Fruit fly (Drosophila melanogaster) whole organism, prepupa: ENCODE results near the gene CG15877.

Source experiments
- Blimp-1 ChIP-seq: fragments of 200-800 bp; sonication (Bioruptor generic); optimal IDR thresholded peaks from 3 replicates; lab custom pipeline; 2017; ENCODE audit warnings: missing biosample characterization, missing genetic modification characterization, mild to moderate bottlenecking, moderate library complexity, missing genetic modification reagents
- CG10631 ChIP-seq: fragments of 200-800 bp; sonication (Bioruptor generic); optimal IDR thresholded peaks from 2 replicates; lab custom pipeline; 2016; ENCODE audit warnings: missing biosample characterization, missing genetic modification characterization
- CG10669 ChIP-seq: fragments of 200-800 bp; sonication (Bioruptor generic); optimal IDR thresholded peaks from 3 replicates; lab custom pipeline; 2018; ENCODE audit warnings: missing biosample characterization, mild to moderate bottlenecking, missing genetic modification characterization, moderate library complexity
- CG11294 ChIP-seq: fragments of 200-800 bp; sonication (Bioruptor generic); IDR thresholded peaks from 2 replicates; pipeline ENCODE4 v1.3.6; 2022; ENCODE audit warnings: missing biosample characterization, missing genetic modification characterization
- CG11762 ChIP-seq: fragments of 200-800 bp; sonication (Bioruptor generic); optimal IDR thresholded peaks from 3 replicates; lab custom pipeline; 2016; ENCODE audit warnings: missing biosample characterization, missing genetic modification characterization; ENCODE audit not compliant: insufficient read depth
- CG15336 ChIP-seq: fragments of 200-800 bp; sonication (Bioruptor generic); IDR thresholded peaks from 2 replicates; pipeline ENCODE4 v1.3.6; 2022; ENCODE audit warnings: missing biosample characterization, missing genetic modification characterization
- CG16779 ChIP-seq: fragments of 200-800 bp; sonication (Bioruptor generic); optimal IDR thresholded peaks from 3 replicates; lab custom pipeline; 2017; ENCODE audit warnings: missing biosample characterization, mild to moderate bottlenecking, missing genetic modification characterization
- CG3032 ChIP-seq: fragments of 200-800 bp; optimal IDR thresholded peaks from 2 replicates; lab custom pipeline; 2019; ENCODE audit warnings: missing biosample characterization, mild to moderate bottlenecking, missing genetic modification characterization, moderate library complexity
- CG32006 ChIP-seq: fragments of 200-800 bp; sonication (Bioruptor generic); optimal IDR thresholded peaks from 3 replicates; lab custom pipeline; 2017; ENCODE audit warnings: missing biosample characterization, mild to moderate bottlenecking, missing genetic modification characterization
- CG34406 ChIP-seq: fragments of 200-800 bp; sonication (Bioruptor generic); optimal IDR thresholded peaks from 3 replicates; lab custom pipeline; 2016; ENCODE audit warnings: missing biosample characterization, missing genetic modification characterization
- CG3919 ChIP-seq: fragments of 200-800 bp; sonication (Bioruptor generic); optimal IDR thresholded peaks from 3 replicates; lab custom pipeline; 2016; ENCODE audit warnings: missing biosample characterization, missing genetic modification characterization
- CG4318 ChIP-seq: fragments of 200-800 bp; sonication (Bioruptor generic); optimal IDR thresholded peaks from 3 replicates; lab custom pipeline; 2017; ENCODE audit warnings: missing biosample characterization, mild to moderate bottlenecking, missing genetic modification characterization
- CG6276 ChIP-seq: fragments of 200-800 bp; sonication (Bioruptor generic); optimal IDR thresholded peaks from 2 replicates; lab custom pipeline; 2017; ENCODE audit warnings: missing biosample characterization, mild to moderate bottlenecking, missing genetic modification characterization
- CG6808 ChIP-seq: fragments of 200-800 bp; sonication (Bioruptor generic); optimal IDR thresholded peaks from 3 replicates; lab custom pipeline; 2017; ENCODE audit warnings: missing biosample characterization, missing genetic modification characterization, mild to moderate bottlenecking, moderate library complexity, missing genetic modification reagents
- CG6854 ChIP-seq: fragments of 200-800 bp; sonication (Bioruptor generic); optimal IDR thresholded peaks from 2 replicates; lab custom pipeline; 2017; ENCODE audit warnings: missing biosample characterization, mild to moderate bottlenecking, missing genetic modification characterization
- CG8319 ChIP-seq: fragments of 200-800 bp; sonication (Bioruptor generic); optimal IDR thresholded peaks from 3 replicates; lab custom pipeline; 2016; ENCODE audit warnings: missing biosample characterization, missing genetic modification characterization
- CG9139 ChIP-seq: fragments of 200-800 bp; sonication (Bioruptor generic); optimal IDR thresholded peaks from 3 replicates; lab custom pipeline; 2017; ENCODE audit warnings: missing biosample characterization, mild to moderate bottlenecking, missing genetic modification characterization
- Eip75B ChIP-seq: fragments of 200-800 bp; sonication (Bioruptor generic); optimal IDR thresholded peaks from 3 replicates; lab custom pipeline; 2016; ENCODE audit warnings: missing biosample characterization, missing genetic modification characterization
- Eip78C ChIP-seq: fragments of 200-800 bp; sonication (Bioruptor generic); peaks from one replicate; lab custom pipeline; 2016; ENCODE audit warnings: missing biosample characterization, missing genetic modification characterization
- Eip93F ChIP-seq: fragments of 200-800 bp; sonication (Bioruptor generic); optimal IDR thresholded peaks from 2 replicates; lab custom pipeline; 2016; ENCODE audit warnings: missing biosample characterization, mild to moderate bottlenecking, missing genetic modification characterization
- Ets21C ChIP-seq: fragments of 200-800 bp; sonication (Bioruptor generic); optimal IDR thresholded peaks from 3 replicates; lab custom pipeline; 2016; ENCODE audit warnings: missing biosample characterization, missing genetic modification characterization
- Ets96B ChIP-seq: fragments of 200-800 bp; optimal IDR thresholded peaks from 2 replicates; lab custom pipeline; 2019; ENCODE audit warnings: missing biosample characterization, mild to moderate bottlenecking, missing genetic modification characterization, moderate library complexity
- Hr39 ChIP-seq: fragments of 200-800 bp; sonication (Bioruptor generic); optimal IDR thresholded peaks from 2 replicates; lab custom pipeline; 2016; ENCODE audit warnings: missing biosample characterization, missing genetic modification characterization
- Hr4 ChIP-seq: fragments of 200-800 bp; sonication (Bioruptor generic); optimal IDR thresholded peaks from 3 replicates; lab custom pipeline; 2016; ENCODE audit warnings: missing biosample characterization, missing genetic modification characterization
- Lpt ChIP-seq: fragments of 200-800 bp; sonication (Bioruptor generic); optimal IDR thresholded peaks from 3 replicates; lab custom pipeline; 2016; ENCODE audit warnings: missing biosample characterization, missing genetic modification characterization
- Met ChIP-seq: fragments of 200-800 bp; sonication (Bioruptor generic); optimal IDR thresholded peaks from 3 replicates; lab custom pipeline; 2016; ENCODE audit warnings: missing biosample characterization, missing genetic modification characterization
- OdsH ChIP-seq: fragments of 200-800 bp; sonication (Bioruptor generic); optimal IDR thresholded peaks from 3 replicates; lab custom pipeline; 2016; ENCODE audit warnings: missing biosample characterization, missing genetic modification characterization
- Smox ChIP-seq: fragments of 200-800 bp; sonication (Bioruptor generic); optimal IDR thresholded peaks from 3 replicates; lab custom pipeline; 2016; ENCODE audit warnings: missing biosample characterization, missing genetic modification characterization
- Sox102F ChIP-seq: fragments of 200-800 bp; sonication (Bioruptor generic); optimal IDR thresholded peaks from 2 replicates; lab custom pipeline; 2016; ENCODE audit warnings: missing biosample characterization, mild to moderate bottlenecking, missing genetic modification characterization
- Sox14 ChIP-seq: fragments of 200-800 bp; sonication (Bioruptor generic); optimal IDR thresholded peaks from 3 replicates; lab custom pipeline; 2016; ENCODE audit warnings: missing biosample characterization, missing genetic modification characterization
- Sox15 ChIP-seq: fragments of 200-800 bp; sonication (Bioruptor generic); optimal IDR thresholded peaks from 3 replicates; lab custom pipeline; 2016; ENCODE audit warnings: missing biosample characterization, missing genetic modification characterization
- achi ChIP-seq: fragments of 200-800 bp; sonication (Bioruptor generic); optimal IDR thresholded peaks from 3 replicates; lab custom pipeline; 2016; ENCODE audit warnings: missing biosample characterization, missing genetic modification characterization
- cyc ChIP-seq: fragments of 200-800 bp; sonication (Bioruptor generic); optimal IDR thresholded peaks from 3 replicates; lab custom pipeline; 2016; ENCODE audit warnings: missing biosample characterization, missing genetic modification characterization
- dac ChIP-seq: fragments of 200-800 bp; sonication (Bioruptor generic); optimal IDR thresholded peaks from 2 replicates; lab custom pipeline; 2017; ENCODE audit warnings: missing biosample characterization, mild to moderate bottlenecking, missing genetic modification characterization
- dsx ChIP-seq: fragments of 200-800 bp; optimal IDR thresholded peaks from 3 replicates; lab custom pipeline; 2019; ENCODE audit warnings: missing biosample characterization, mild to moderate bottlenecking, missing genetic modification characterization, moderate library complexity; ENCODE audit not compliant: poor library complexity, severe bottlenecking
- fd85E ChIP-seq: fragments of 200-800 bp; sonication (Bioruptor generic); optimal IDR thresholded peaks from 3 replicates; lab custom pipeline; 2016; ENCODE audit warnings: missing biosample characterization, missing genetic modification characterization
- fkh ChIP-seq: fragments of 200-800 bp; sonication (Bioruptor generic); optimal IDR thresholded peaks from 3 replicates; lab custom pipeline; 2017; ENCODE audit warnings: missing biosample characterization, mild to moderate bottlenecking, missing genetic modification characterization, moderate library complexity
- lz ChIP-seq: fragments of 200-800 bp; sonication (Bioruptor generic); optimal IDR thresholded peaks from 3 replicates; lab custom pipeline; 2016; ENCODE audit warnings: missing biosample characterization, missing genetic modification characterization
- net ChIP-seq: fragments of 200-800 bp; sonication (Bioruptor generic); optimal IDR thresholded peaks from 3 replicates; lab custom pipeline; 2016; ENCODE audit warnings: missing biosample characterization, missing genetic modification characterization
- pdm3 ChIP-seq: fragments of 200-800 bp; sonication (Bioruptor generic); optimal IDR thresholded peaks from 3 replicates; lab custom pipeline; 2016; ENCODE audit warnings: missing biosample characterization, missing genetic modification characterization
- salr ChIP-seq, 2 experiments: fragments of 200-800 bp; sonication (Bioruptor generic); optimal IDR thresholded peaks; 3 replicates each; lab custom pipeline; 2016 to 2018; ENCODE audit warnings: missing biosample characterization in 2 of 2, missing genetic modification characterization in 2 of 2, mild to moderate bottlenecking in 1 of 2
- spab ChIP-seq: fragments of 200-800 bp; sonication (Bioruptor generic); optimal IDR thresholded peaks from 2 replicates; lab custom pipeline; 2017; ENCODE audit warnings: missing biosample characterization, mild to moderate bottlenecking, missing genetic modification characterization, missing genetic modification reagents
- ss ChIP-seq, 2 experiments: fragments of 200-800 bp; sonication (Bioruptor generic); optimal IDR thresholded peaks; 2 replicates in 1 of 2; 3 replicates in 1 of 2; lab custom pipeline; 2017 to 2018; ENCODE audit warnings: mild to moderate bottlenecking in 2 of 2, missing biosample characterization in 2 of 2, missing genetic modification characterization in 2 of 2, moderate library complexity in 1 of 2
- svp ChIP-seq: fragments of 200-800 bp; sonication (Bioruptor generic); peaks from one replicate; lab custom pipeline; 2016; ENCODE audit warnings: missing biosample characterization, missing genetic modification characterization
- topi ChIP-seq: fragments of 200-800 bp; sonication (Bioruptor generic); optimal IDR thresholded peaks from 3 replicates; lab custom pipeline; 2016; ENCODE audit warnings: missing biosample characterization, missing genetic modification characterization
- vri ChIP-seq: fragments of 200-800 bp; sonication (Bioruptor generic); optimal IDR thresholded peaks from 3 replicates; lab custom pipeline; 2016; ENCODE audit warnings: missing biosample characterization, mild to moderate bottlenecking, missing genetic modification characterization

Gene CG15877

DNA sequence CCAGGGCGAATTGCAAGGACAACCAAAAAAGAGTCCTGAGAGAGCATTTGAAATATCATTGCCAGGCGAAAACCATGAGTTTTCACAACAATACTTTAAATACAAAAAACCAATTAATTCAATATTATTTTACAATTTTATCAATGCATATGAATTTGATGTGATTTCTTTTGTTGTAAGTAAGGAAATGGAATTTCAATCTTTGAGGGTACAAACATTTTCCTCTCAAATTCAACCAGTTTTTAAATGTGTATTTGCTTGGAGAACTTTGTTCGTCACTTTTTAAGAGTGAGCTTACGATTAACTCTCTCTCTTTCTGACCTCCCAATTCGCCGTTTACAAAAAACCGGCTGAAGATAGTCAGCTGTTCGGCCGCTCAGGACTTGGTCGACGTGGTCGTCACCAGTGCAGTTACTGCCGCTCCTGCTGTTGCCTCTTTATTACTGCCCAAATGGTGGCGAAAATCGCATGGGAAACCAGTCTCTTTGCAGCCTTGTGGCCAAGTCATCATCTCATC, 34.3 kb upstream of the CG15877 start (continued):
- TF ChIP-seq Sox15 (GFP tag; lab: Kevin White, UChicago) (no peak), CG6854 (GFP tag; lab: Kevin White, UChicago) (no peak), Smox (GFP tag; lab: Kevin White, UChicago) (peak; percentile 72), net (GFP tag; lab: Kevin White, UChicago) (peak; percentile 69), CG3919 (GFP tag; lab: Kevin White, UChicago) (peak; percentile 73), cyc (GFP tag; lab: Kevin White, UChicago) (peak; percentile 56), Hr4 (GFP tag; lab: Kevin White, UChicago) (peak; percentile 63), CG10669 (GFP tag; lab: Kevin White, UChicago) (peak; percentile 62), CG15336 (peak; percentile 76), Eip78C (GFP tag; lab: Kevin White, UChicago) (peak; percentile 95), CG10631 (GFP tag; lab: Kevin White, UChicago) (peak; percentile 56), salr (GFP tag; optimal IDR thresholded peaks at IDR 0.05; lab: Kevin White, UChicago) (peak in 1 of 2 experiments; percentile 56), CG11762 (GFP tag; lab: Kevin White, UChicago) (peak; percentile 55), OdsH (GFP tag; lab: Kevin White, UChicago) (peak; percentile 58), Lpt (GFP tag; lab: Kevin White, UChicago) (peak; percentile 11), ss (GFP tag; optimal IDR thresholded peaks at IDR 0.05; lab: Kevin White, UChicago) (peak; percentile 33 to 49), svp (GFP tag; lab: Kevin White, UChicago) (peak; percentile 85), Blimp-1 (GFP tag; lab: Kevin White, UChicago) (no peak), CG6808 (peak; percentile 25), CG34406 (GFP tag; lab: Kevin White, UChicago) (peak; percentile 58), CG4318 (GFP tag; lab: Kevin White, UChicago) (peak; percentile 15), pdm3 (GFP tag; lab: Kevin White, UChicago) (peak; percentile 59), Eip75B (GFP tag; lab: Kevin White, UChicago) (peak; percentile 64), Ets96B (tag; lab: Kevin White, UChicago) (peak; percentile 72), CG16779 (tag; lab: Kevin White, UChicago) (peak; percentile 44), CG3032 (tag; lab: Kevin White, UChicago) (peak; percentile 42), CG11294 (GFP tag; lab: Robert Waterston, UW) (0 out of 2 replicates have a peak, but pooled peaks have one; percentile 10), lz (GFP tag; lab: Kevin White, UChicago) (peak; percentile 53), CG32006 (GFP tag; lab: Kevin White, UChicago) (peak; percentile 64), Hr39 (GFP tag; lab: Kevin White, UChicago) (peak; percentile 38), topi (GFP tag; lab: Kevin White, UChicago) (peak; percentile 64)

dm6 chr3L:2410869-2411268, 33.5 kb upstream of the CG15877 start:
- no peak for TF ChIP-seq Blimp-1 (GFP tag; lab: Kevin White, UChicago)
- TF ChIP-seq dsx (GFP tag; lab: Kevin White, UChicago), result peak; percentile 6
- TF ChIP-seq vri (GFP tag; lab: Kevin White, UChicago), result no peak
- TF ChIP-seq CG34406 (GFP tag; lab: Kevin White, UChicago), result peak; percentile 22
- peak; percentile 9 for TF ChIP-seq Sox102F
- TF ChIP-seq Hr39 (GFP tag; lab: Kevin White, UChicago), result no peak
- peak; percentile 49 for TF ChIP-seq cyc (GFP tag; lab: Kevin White, UChicago)
- TF ChIP-seq svp (GFP tag; lab: Kevin White, UChicago), result no peak
- peak; percentile 39 for TF ChIP-seq CG11762 (GFP tag; lab: Kevin White, UChicago)
- no peak for TF ChIP-seq CG10631 (GFP tag; lab: Kevin White, UChicago)
- no peak for TF ChIP-seq Ets21C (GFP tag; lab: Kevin White, UChicago)
- no peak for TF ChIP-seq Sox14
- no peak for TF ChIP-seq CG11294 (GFP tag; lab: Robert Waterston, UW)
- TF ChIP-seq fkh (GFP tag; lab: Kevin White, UChicago), result no peak
- TF ChIP-seq CG6808, result no peak
- no peak for TF ChIP-seq CG6854 (GFP tag; lab: Kevin White, UChicago)
- no peak for TF ChIP-seq achi (GFP tag; lab: Kevin White, UChicago)
- TF ChIP-seq Sox15 (GFP tag; lab: Kevin White, UChicago), result no peak
- TF ChIP-seq net (GFP tag; lab: Kevin White, UChicago), result no peak
- TF ChIP-seq CG9139 (GFP tag; lab: Kevin White, UChicago), result no peak
- TF ChIP-seq dac (GFP tag; lab: Kevin White, UChicago), result no peak
- TF ChIP-seq CG3032 (tag; lab: Kevin White, UChicago), result peak; percentile 7
- no peak for TF ChIP-seq Met
- TF ChIP-seq CG6276 (GFP tag; lab: Kevin White, UChicago), result peak; percentile 45
- TF ChIP-seq CG10669 (GFP tag; lab: Kevin White, UChicago), result peak; percentile 31
- peak; percentile 57 for TF ChIP-seq Hr4 (GFP tag; lab: Kevin White, UChicago)
- peak; percentile 8 for TF ChIP-seq CG8319 (GFP tag; lab: Kevin White, UChicago)
- TF ChIP-seq Eip93F (GFP tag; lab: Kevin White, UChicago), result peak; percentile 27
- no peak for TF ChIP-seq fd85E
- no peak for TF ChIP-seq spab
- TF ChIP-seq Eip78C (GFP tag; lab: Kevin White, UChicago), result peak; percentile 94
- peak; percentile 12 for TF ChIP-seq CG4318 (GFP tag; lab: Kevin White, UChicago)
